Worm (Caenorhabditis elegans) whole organism, late embryonic: ENCODE results near the gene ets-6.

ENCODE experiments used
- lim-6 ChIP-seq: sonication (generic microtip); optimal IDR thresholded peaks from 2 replicates; lab custom pipeline; 2016; ENCODE audit warnings: missing genetic modification characterization, missing compliant biosample characterization
- madf-2 ChIP-seq: sonication (generic microtip); optimal IDR thresholded peaks from 2 replicates; lab custom pipeline; 2017; ENCODE audit warnings: missing genetic modification characterization, missing compliant biosample characterization

ce11 chrV:7553873-7554362, 26.4 kb downstream of the ets-6 start, which contains the start of gene ttr-10:
- TF ChIP-seq madf-2 (tag; lab: Kevin White, UChicago) (no peak), lim-6 (no peak)
